Fruit fly (Drosophila melanogaster): ENCODE measurements around the gene CtsK1.

CtsK1 gene

DNA sequence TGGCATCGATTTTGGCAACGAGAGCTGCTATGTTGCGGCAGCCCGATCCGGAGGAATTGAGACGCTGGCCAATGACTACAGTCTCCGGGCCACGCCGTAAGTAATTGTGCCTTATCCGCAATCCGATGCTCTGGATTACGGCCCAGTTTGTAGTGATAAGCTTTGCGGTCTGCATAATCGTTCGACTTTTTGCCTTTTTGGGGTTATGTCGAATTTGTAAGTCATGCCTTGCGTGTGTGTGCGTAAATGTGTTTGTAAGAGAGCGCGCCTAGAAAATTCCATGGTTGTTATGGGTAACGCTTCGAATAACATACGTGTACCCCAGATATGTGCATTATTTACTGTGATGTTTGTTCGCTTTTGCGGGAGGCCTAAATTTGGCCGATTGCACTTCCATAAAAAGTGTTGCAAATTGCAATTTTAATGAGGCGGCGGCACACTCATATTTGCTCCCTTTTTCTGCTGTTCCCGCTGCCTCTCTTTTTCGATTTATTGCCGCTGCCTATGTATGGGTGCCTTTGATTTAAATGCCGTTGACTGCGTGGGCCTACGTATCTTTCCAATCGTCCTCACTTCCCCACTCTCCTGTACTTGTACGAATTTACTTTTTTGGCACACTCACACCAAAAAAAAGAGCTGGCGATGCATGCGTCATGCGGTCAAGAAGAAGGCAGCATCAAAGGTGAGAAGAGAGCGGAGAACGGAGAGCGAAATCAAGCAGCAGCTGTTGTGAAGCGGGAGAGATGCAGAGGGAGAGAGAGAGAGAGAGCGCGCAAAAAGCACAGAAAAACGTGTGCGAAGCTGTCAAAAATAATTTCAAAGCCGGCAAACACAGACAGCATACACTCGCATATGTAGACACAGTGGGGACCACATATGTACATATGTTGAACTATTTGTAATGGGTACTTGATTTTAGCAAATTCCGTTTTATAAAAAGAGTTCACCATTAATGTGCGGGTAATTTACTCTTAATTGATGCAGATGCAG lies 43.9 kb downstream of the CtsK1 start:
- peak; percentile 30; the same call in 1 of the 3 replicates for TF ChIP-seq CG4496 (GFP tag; IDR thresholded peaks at IDR 0.05)
- no peak for TF ChIP-seq rn (GFP tag; IDR thresholded peaks at IDR 0.05)
- peak; percentile 64 for TF ChIP-seq Ets98B (GFP tag; IDR thresholded peaks at IDR 0.05)
- TF ChIP-seq CG12605 (GFP tag; IDR thresholded peaks at IDR 0.05): peak; percentile 50
- TF ChIP-seq CG13204 (GFP tag; optimal IDR thresholded peaks at IDR 0.05): no peak
- TF ChIP-seq Pif1A (GFP tag; optimal IDR thresholded peaks at IDR 0.05): no peak
- no peak for TF ChIP-seq CG10348 (GFP tag; IDR thresholded peaks at IDR 0.05)
- TF ChIP-seq Snoo (tag; optimal IDR thresholded peaks at IDR 0.05): peak; percentile 5
- 0 out of 3 replicates have a peak, but pooled peaks have one; percentile 29 for TF ChIP-seq fd96Ca (GFP tag; IDR thresholded peaks at IDR 0.05)
- no peak for TF ChIP-seq Pif1B (GFP tag; optimal IDR thresholded peaks at IDR 0.05)
- no peak; the same call in 1 of the 2 replicates for TF ChIP-seq CG32121 (GFP tag; IDR thresholded peaks at IDR 0.05)
- peak; percentile 67 for TF ChIP-seq EcR (GFP tag; optimal IDR thresholded peaks at IDR 0.05)
- no peak for TF ChIP-seq D1 (tag; optimal IDR thresholded peaks at IDR 0.05)
- no peak for TF ChIP-seq CG8301 (tag; optimal IDR thresholded peaks at IDR 0.05)
- TF ChIP-seq CG34367 (tag; optimal IDR thresholded peaks at IDR 0.05): no peak
- TF ChIP-seq CG8159 (tag; optimal IDR thresholded peaks at IDR 0.05): no peak
- no peak for TF ChIP-seq CG9948 (tag; optimal IDR thresholded peaks at IDR 0.05)
- TF ChIP-seq gl (tag; optimal IDR thresholded peaks at IDR 0.05): no peak
- TF ChIP-seq CG15710 (tag; optimal IDR thresholded peaks at IDR 0.05): no peak
- no peak for TF ChIP-seq CG14655 (GFP tag; optimal IDR thresholded peaks at IDR 0.05)
- TF ChIP-seq CG17806 (tag; optimal IDR thresholded peaks at IDR 0.05): no peak

Measured in whole organism, pupa.